Fruit fly (Drosophila melanogaster) whole organism, pupa: ENCODE data around the gene Coq6.

ENCODE experiments used
- CG10348 ChIP-seq: fragments of 200-800 bp; sonication (Bioruptor generic); IDR thresholded peaks from 2 replicates; pipeline ENCODE4 v1.3.6; 2022; ENCODE audit warnings: missing biosample characterization, missing genetic modification characterization
- CG12605 ChIP-seq: fragments of 200-800 bp; sonication (Bioruptor generic); IDR thresholded peaks from 2 replicates; pipeline ENCODE4 v1.3.6; 2022; ENCODE audit warnings: missing biosample characterization, missing genetic modification characterization
- CG13204 ChIP-seq: fragments of 200-800 bp; sonication (Bioruptor generic); optimal IDR thresholded peaks from 2 replicates; lab custom pipeline; 2018; ENCODE audit warnings: missing biosample characterization, mild to moderate bottlenecking, missing genetic modification characterization, moderate library complexity
- CG14655 ChIP-seq: fragments of 200-800 bp; sonication (Bioruptor generic); optimal IDR thresholded peaks from 3 replicates; lab custom pipeline; 2017; ENCODE audit warnings: mild to moderate bottlenecking, missing biosample characterization, missing genetic modification reagents, missing genetic modification characterization
- CG15710 ChIP-seq: fragments of 200-800 bp; sonication (Bioruptor generic); optimal IDR thresholded peaks from 2 replicates; lab custom pipeline; 2018; ENCODE audit warnings: missing biosample characterization, mild to moderate bottlenecking, missing genetic modification characterization, moderate library complexity
- CG17806 ChIP-seq: fragments of 200-800 bp; sonication (Bioruptor generic); optimal IDR thresholded peaks from 2 replicates; lab custom pipeline; 2018; ENCODE audit warnings: missing biosample characterization, mild to moderate bottlenecking, missing genetic modification characterization, moderate library complexity
- CG32121 ChIP-seq: fragments of 200-800 bp; sonication (Bioruptor generic); IDR thresholded peaks from 2 replicates; pipeline ENCODE4 v1.3.6; 2022; ENCODE audit warnings: missing biosample characterization, missing genetic modification characterization
- CG34367 ChIP-seq: fragments of 200-800 bp; sonication (Bioruptor generic); optimal IDR thresholded peaks from 2 replicates; lab custom pipeline; 2018; ENCODE audit warnings: missing biosample characterization, mild to moderate bottlenecking, missing genetic modification characterization
- CG4496 ChIP-seq: fragments of 200-800 bp; sonication (Bioruptor generic); IDR thresholded peaks from 3 replicates; pipeline ENCODE4 v1.3.6; 2022; ENCODE audit warnings: missing biosample characterization, missing genetic modification characterization
- CG8159 ChIP-seq: fragments of 200-800 bp; sonication (Bioruptor generic); optimal IDR thresholded peaks from 3 replicates; lab custom pipeline; 2018; ENCODE audit warnings: missing biosample characterization, mild to moderate bottlenecking, missing genetic modification characterization, moderate library complexity
- CG8301 ChIP-seq: fragments of 200-800 bp; sonication (Bioruptor generic); optimal IDR thresholded peaks from 2 replicates; lab custom pipeline; 2018; ENCODE audit warnings: missing biosample characterization, mild to moderate bottlenecking, missing genetic modification characterization
- CG9948 ChIP-seq: fragments of 200-800 bp; sonication (Bioruptor generic); optimal IDR thresholded peaks from 2 replicates; lab custom pipeline; 2018; ENCODE audit warnings: missing biosample characterization, mild to moderate bottlenecking, missing genetic modification characterization, moderate library complexity
- D1 ChIP-seq: fragments of 200-800 bp; sonication (Bioruptor generic); optimal IDR thresholded peaks from 2 replicates; lab custom pipeline; 2018; ENCODE audit warnings: missing biosample characterization, mild to moderate bottlenecking, missing genetic modification characterization, moderate library complexity
- EcR ChIP-seq: fragments of 200-800 bp; sonication (Bioruptor generic); optimal IDR thresholded peaks from 3 replicates; lab custom pipeline; 2019; ENCODE audit warnings: missing biosample characterization, missing genetic modification characterization, mild to moderate bottlenecking, moderate library complexity, missing genetic modification reagents
- Ets98B ChIP-seq: fragments of 200-800 bp; sonication (Bioruptor generic); IDR thresholded peaks from 2 replicates; pipeline ENCODE4 v1.3.6; 2022; ENCODE audit warnings: missing biosample characterization, missing genetic modification characterization
- Pif1A ChIP-seq: fragments of 200-800 bp; sonication (Bioruptor generic); optimal IDR thresholded peaks from 3 replicates; lab custom pipeline; 2016; ENCODE audit warnings: missing biosample characterization, missing genetic modification characterization
- Pif1B ChIP-seq: fragments of 200-800 bp; sonication (Bioruptor generic); optimal IDR thresholded peaks from 3 replicates; lab custom pipeline; 2016; ENCODE audit warnings: missing biosample characterization, missing genetic modification characterization
- Snoo ChIP-seq: fragments of 200-800 bp; sonication (Bioruptor generic); optimal IDR thresholded peaks from 3 replicates; lab custom pipeline; 2017; ENCODE audit warnings: missing biosample characterization, mild to moderate bottlenecking, missing genetic modification characterization, inconsistent platforms
- fd96Ca ChIP-seq: fragments of 200-800 bp; sonication (Bioruptor generic); IDR thresholded peaks from 3 replicates; pipeline ENCODE4 v1.3.6; 2022; ENCODE audit warnings: missing biosample characterization, missing genetic modification characterization
- gl ChIP-seq: fragments of 200-800 bp; sonication (Bioruptor generic); optimal IDR thresholded peaks from 2 replicates; lab custom pipeline; 2018; ENCODE audit warnings: missing biosample characterization, mild to moderate bottlenecking, missing genetic modification characterization
- rn ChIP-seq: fragments of 200-800 bp; sonication (Bioruptor generic); IDR thresholded peaks from 2 replicates; pipeline ENCODE4 v1.3.6; 2022; ENCODE audit warnings: missing biosample characterization, missing genetic modification characterization

Coq6 gene

dm6 chr2L:5542944-5543515, 11.0 kb upstream of the Coq6 start:
- TF ChIP-seq CG17806 (tag; lab: Kevin White, UChicago) (peak; percentile 25), EcR (peak; percentile 58), Ets98B (peak; percentile 63; the same call in 1 of the 2 replicates), Snoo (peak; percentile 8), D1 (tag; lab: Kevin White, UChicago) (no peak), fd96Ca (GFP tag; lab: Robert Waterston, UW) (peak; percentile 70; the same call in 1 of the 3 replicates), gl (no peak), rn (no peak), CG4496 (GFP tag; lab: Robert Waterston, UW) (peak; percentile 80), CG15710 (tag; lab: Kevin White, UChicago) (no peak), CG32121 (GFP tag; lab: Robert Waterston, UW) (peak; percentile 82), CG13204 (GFP tag; lab: Kevin White, UChicago) (no peak)
- TF ChIP-seq, all 21 proteins: peak for 7

DNA sequence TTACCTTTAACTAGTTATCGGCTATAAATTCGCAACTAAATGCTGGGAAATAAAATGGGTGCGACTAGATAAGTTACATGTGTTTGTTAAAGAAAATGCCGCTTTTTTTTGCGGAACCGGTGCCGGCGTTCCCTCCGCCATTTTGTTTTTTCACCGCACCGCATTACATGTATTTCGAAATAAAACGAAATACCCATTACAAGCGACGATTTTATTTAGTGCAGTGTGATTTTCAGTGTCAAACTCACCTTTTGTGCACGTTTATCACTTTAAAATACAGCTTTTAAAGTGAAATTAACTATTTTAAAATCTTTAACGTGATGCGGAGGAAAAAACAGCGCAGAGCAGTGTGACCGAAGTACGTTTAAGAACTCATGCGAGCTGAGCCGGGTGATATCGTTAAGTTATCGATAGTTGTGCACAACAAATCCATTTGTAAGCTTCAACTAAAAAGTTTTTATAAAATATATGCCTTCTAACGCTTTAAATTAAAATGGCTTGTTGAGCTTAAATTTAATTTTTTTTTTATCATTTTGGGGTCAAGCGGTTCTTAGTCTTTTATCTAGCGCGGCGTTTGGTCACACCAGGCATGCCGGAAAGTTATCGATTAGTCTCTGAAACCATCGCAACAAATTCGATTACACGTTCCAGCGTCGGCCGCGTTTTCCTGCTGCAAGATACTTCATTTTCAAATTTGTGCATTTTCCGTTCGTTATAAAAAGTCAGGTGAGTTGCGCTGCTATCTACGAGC, 10.1 kb upstream of the Coq6 start, which contains the start of the genes Hel25E and Lam:
Gene Hel25E (minus strand): TSS at position 380 of the 751 bp plus-strand sequence.
Gene Lam (plus strand): TSS at position 546 of the 751 bp plus-strand sequence.
- TF ChIP-seq rn: no peak
- TF ChIP-seq CG8301 (tag; lab: Kevin White, UChicago): no peak

DNA sequence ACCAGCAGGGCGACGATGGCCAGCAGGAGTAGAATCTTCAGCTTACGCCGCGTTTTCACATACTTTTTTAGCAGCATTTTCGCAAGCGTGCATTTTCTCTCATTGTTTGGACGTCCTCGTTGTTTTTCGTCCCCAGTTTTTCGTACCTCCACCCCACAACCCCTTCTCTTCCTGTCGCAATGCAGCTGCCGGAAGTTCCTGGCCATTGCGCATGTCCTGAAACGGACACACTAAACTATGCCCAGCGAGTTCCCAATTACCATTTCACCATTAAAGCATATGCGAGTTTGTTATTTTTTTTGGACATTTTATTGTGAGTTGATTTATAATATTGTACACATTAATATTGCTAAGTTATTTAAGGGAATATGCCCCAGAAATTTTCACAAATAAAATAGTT, 7.0 kb upstream of the Coq6 start, which contains the start of gene CG14015:
Gene CG14015 (minus strand): TSS at position 163 of the 400 bp plus-strand sequence.
- no peak for TF ChIP-seq CG15710 (tag; lab: Kevin White, UChicago)
- TF ChIP-seq Ets98B: no peak
- TF ChIP-seq gl: no peak
- no peak for TF ChIP-seq CG32121 (GFP tag; lab: Robert Waterston, UW)
- TF ChIP-seq CG8159: no peak
- no peak for TF ChIP-seq Pif1B (GFP tag; lab: Kevin White, UChicago)
- no peak for TF ChIP-seq rn
- no peak for TF ChIP-seq CG10348 (GFP tag; lab: Robert Waterston, UW)
- no peak for TF ChIP-seq Snoo
- TF ChIP-seq CG17806 (tag; lab: Kevin White, UChicago): no peak
- no peak for TF ChIP-seq Pif1A (GFP tag; lab: Kevin White, UChicago)
- no peak for TF ChIP-seq EcR
- TF ChIP-seq CG14655 (GFP tag; lab: Kevin White, UChicago): no peak
- TF ChIP-seq CG13204 (GFP tag; lab: Kevin White, UChicago): no peak
- TF ChIP-seq CG4496 (GFP tag; lab: Robert Waterston, UW): no peak
- no peak for TF ChIP-seq CG9948 (tag; lab: Kevin White, UChicago)

dm6 chr2L:5537063-5537462, 5.0 kb upstream of the Coq6 start:
- TF ChIP-seq CG15710 (tag; lab: Kevin White, UChicago) (no peak), CG10348 (GFP tag; lab: Robert Waterston, UW) (no peak), CG8159 (no peak), fd96Ca (GFP tag; lab: Robert Waterston, UW) (no peak), CG12605 (GFP tag; lab: Robert Waterston, UW) (no peak)

dm6 chr2L:5536658-5537057, 4.6 kb upstream of the Coq6 start, which contains the start of gene tomb:
Gene tomb, minus strand, starts transcription at chr2L:5536758.
- TF ChIP-seq CG34367 (tag; lab: Kevin White, UChicago) (no peak), CG17806 (tag; lab: Kevin White, UChicago) (no peak), CG4496 (GFP tag; lab: Robert Waterston, UW) (no peak), Ets98B (no peak), CG15710 (tag; lab: Kevin White, UChicago) (no peak), CG32121 (GFP tag; lab: Robert Waterston, UW) (no peak), Snoo (no peak), EcR (no peak), CG10348 (GFP tag; lab: Robert Waterston, UW) (no peak), fd96Ca (GFP tag; lab: Robert Waterston, UW) (no peak), CG14655 (GFP tag; lab: Kevin White, UChicago) (no peak), CG8301 (tag; lab: Kevin White, UChicago) (no peak), CG9948 (tag; lab: Kevin White, UChicago) (no peak), Pif1A (GFP tag; lab: Kevin White, UChicago) (no peak), gl (no peak), CG13204 (GFP tag; lab: Kevin White, UChicago) (no peak)

dm6 chr2L:5527861-5528260, 4.2 kb downstream of the Coq6 start, which contains the start of gene CG31915:
Gene CG31915, plus strand, starts transcription at chr2L:5528123.
- no peak for TF ChIP-seq CG34367 (tag; lab: Kevin White, UChicago)
- no peak for TF ChIP-seq CG15710 (tag; lab: Kevin White, UChicago)
- TF ChIP-seq CG4496 (GFP tag; lab: Robert Waterston, UW): no peak
- no peak for TF ChIP-seq CG14655 (GFP tag; lab: Kevin White, UChicago)
- TF ChIP-seq CG32121 (GFP tag; lab: Robert Waterston, UW): 0 out of 2 replicates have a peak, but pooled peaks have one; percentile 22
